Fruit fly (Drosophila melanogaster): ENCODE results near the gene CG8461.
A peak's percentile ranks its signal among the peaks of the same experiment; 100 is the strongest.

Gene CG8461

DNA sequence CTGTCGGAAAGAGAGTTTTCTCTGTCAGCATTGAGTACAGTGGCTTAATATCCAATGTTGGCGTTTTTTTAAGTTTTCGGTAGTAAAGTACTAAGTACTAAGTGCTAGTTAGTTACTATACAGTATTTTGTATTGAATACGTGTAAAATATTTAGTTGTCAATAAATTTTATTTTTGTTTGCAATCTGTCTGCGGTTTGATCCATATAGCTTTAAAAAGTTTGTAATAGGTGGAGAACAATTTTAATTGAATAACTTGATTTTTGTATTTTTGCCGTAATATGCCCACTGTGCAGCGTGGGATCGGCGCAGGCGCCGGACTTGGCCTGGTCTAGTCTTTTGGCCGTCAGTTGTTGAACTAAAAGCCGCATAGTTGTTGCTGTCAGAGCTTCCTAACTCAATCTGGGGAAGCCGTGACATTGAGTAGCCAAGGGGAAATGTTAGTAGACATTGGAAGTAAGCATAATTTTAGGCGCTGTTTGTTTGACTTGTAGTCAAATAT is 45.0 kb upstream of the CG8461 start (continued):
- TF ChIP-seq sob (GFP tag; IDR thresholded peaks at IDR 0.05) (peak; percentile 86), esg (GFP tag; conservative IDR thresholded peaks at IDR 0.05) (peak; percentile 82), cato (GFP tag; optimal IDR thresholded peaks at IDR 0.05; ENCODE audit: borderline replicate concordance) (peak; percentile 81), B-H2 (GFP tag; optimal IDR thresholded peaks at IDR 0.05) (peak; percentile 91), Mad (GFP tag; optimal IDR thresholded peaks at IDR 0.05) (peak; percentile 75), bab2 (GFP tag; optimal IDR thresholded peaks at IDR 0.05) (peak; percentile 75), CG4707 (GFP tag; optimal IDR thresholded peaks at IDR 0.05) (peak; percentile 86), CG3281 (GFP tag; optimal IDR thresholded peaks at IDR 0.05) (peak; percentile 96), tna (GFP tag; IDR thresholded peaks at IDR 0.05; ENCODE audit: partially characterized antibody) (peak; percentile 36; the same call in 1 of the 2 replicates), Sry-β (GFP tag; optimal IDR thresholded peaks at IDR 0.05) (peak; percentile 39), Deaf1 (tag; optimal IDR thresholded peaks at IDR 0.05) (peak; percentile 73), CG7556 (GFP tag; optimal IDR thresholded peaks at IDR 0.05) (peak; percentile 97), Kr (GFP tag; optimal IDR thresholded peaks at IDR 0.05) (no peak), bsh (GFP tag; optimal IDR thresholded peaks at IDR 0.05) (peak in 1 of 2 experiments; percentile 85), ftz-f1 (GFP tag; optimal IDR thresholded peaks at IDR 0.05) (peak; percentile 93), CG5245 (GFP tag; optimal IDR thresholded peaks at IDR 0.05) (peak; percentile 82), CG15514 (GFP tag; optimal IDR thresholded peaks at IDR 0.05) (peak; percentile 84), ac (GFP tag; optimal IDR thresholded peaks at IDR 0.05) (peak; percentile 14), CG10147 (GFP tag; optimal IDR thresholded peaks at IDR 0.05) (peak; percentile 94), CG9797 (GFP tag; optimal IDR thresholded peaks at IDR 0.05) (no peak), CG2202 (tag; optimal IDR thresholded peaks at IDR 0.05) (peak; percentile 41), ash1 (GFP tag; optimal IDR thresholded peaks at IDR 0.05) (peak; percentile 52), usp (GFP tag; optimal IDR thresholded peaks at IDR 0.05) (no peak), pzg (GFP tag; optimal IDR thresholded peaks at IDR 0.05) (no peak), Drgx (GFP tag; IDR thresholded peaks at IDR 0.05) (peak; percentile 79), H15 (GFP tag; IDR thresholded peaks at IDR 0.05) (peak; percentile 81), stwl (tag; optimal IDR thresholded peaks at IDR 0.05) (no peak), Dip3 (GFP tag; optimal IDR thresholded peaks at IDR 0.05) (peak; percentile 83), Blimp-1 (GFP tag; optimal IDR thresholded peaks at IDR 0.05) (peak; percentile 89), Doc3 (GFP tag; IDR thresholded peaks at IDR 0.05; ENCODE audit: partially characterized antibody) (no peak), CG8765 (GFP tag; IDR thresholded peaks at IDR 0.05) (peak; percentile 52; the same call in 1 of the 2 replicates), CG18262 (tag; optimal IDR thresholded peaks at IDR 0.05) (peak; percentile 91), HLH3B (GFP tag; IDR thresholded peaks at IDR 0.05) (peak; percentile 91), Hr78 (GFP tag; optimal IDR thresholded peaks at IDR 0.05) (peak in 1 of 2 experiments; percentile 84), CG18011 (GFP tag; optimal IDR thresholded peaks at IDR 0.05) (peak; percentile 79), CG5953 (GFP tag; IDR thresholded peaks at IDR 0.05) (peak; percentile 82), CHES-1-like (GFP tag; optimal IDR thresholded peaks at IDR 0.05) (peak; percentile 93), lola (GFP tag; optimal IDR thresholded peaks at IDR 0.05) (peak in 1 of 3 experiments; percentile 65), sisA (GFP tag; IDR thresholded peaks at IDR 0.05) (peak; percentile 88), chn (GFP tag; optimal IDR thresholded peaks at IDR 0.05) (peak; percentile 83), CG12219 (GFP tag; optimal IDR thresholded peaks at IDR 0.05) (peak; percentile 90), NfI (GFP tag; optimal IDR thresholded peaks at IDR 0.05) (peak; percentile 94), bbx (GFP tag; IDR thresholded peaks at IDR 0.05; ENCODE audit: partially characterized antibody) (no peak), CG11085 (GFP tag; IDR thresholded peaks at IDR 0.05) (peak; percentile 56; the same call in 1 of the 2 replicates), CG6254 (GFP tag; optimal IDR thresholded peaks at IDR 0.05) (peak; percentile 85), CG14965 (GFP tag; optimal IDR thresholded peaks at IDR 0.05; ENCODE audit: borderline replicate concordance) (peak; percentile 55), CTCF (GFP tag; optimal IDR thresholded peaks at IDR 0.05) (peak; percentile 42), hth (optimal IDR thresholded peaks at IDR 0.05) (no peak), CG16863 (GFP tag; optimal IDR thresholded peaks at IDR 0.05) (peak; percentile 86), NC2β (GFP tag; optimal IDR thresholded peaks at IDR 0.05) (peak; percentile 83)
